Fruit fly (Drosophila melanogaster): ENCODE data around the gene CG11403.

The CG11403 gene

DNA sequence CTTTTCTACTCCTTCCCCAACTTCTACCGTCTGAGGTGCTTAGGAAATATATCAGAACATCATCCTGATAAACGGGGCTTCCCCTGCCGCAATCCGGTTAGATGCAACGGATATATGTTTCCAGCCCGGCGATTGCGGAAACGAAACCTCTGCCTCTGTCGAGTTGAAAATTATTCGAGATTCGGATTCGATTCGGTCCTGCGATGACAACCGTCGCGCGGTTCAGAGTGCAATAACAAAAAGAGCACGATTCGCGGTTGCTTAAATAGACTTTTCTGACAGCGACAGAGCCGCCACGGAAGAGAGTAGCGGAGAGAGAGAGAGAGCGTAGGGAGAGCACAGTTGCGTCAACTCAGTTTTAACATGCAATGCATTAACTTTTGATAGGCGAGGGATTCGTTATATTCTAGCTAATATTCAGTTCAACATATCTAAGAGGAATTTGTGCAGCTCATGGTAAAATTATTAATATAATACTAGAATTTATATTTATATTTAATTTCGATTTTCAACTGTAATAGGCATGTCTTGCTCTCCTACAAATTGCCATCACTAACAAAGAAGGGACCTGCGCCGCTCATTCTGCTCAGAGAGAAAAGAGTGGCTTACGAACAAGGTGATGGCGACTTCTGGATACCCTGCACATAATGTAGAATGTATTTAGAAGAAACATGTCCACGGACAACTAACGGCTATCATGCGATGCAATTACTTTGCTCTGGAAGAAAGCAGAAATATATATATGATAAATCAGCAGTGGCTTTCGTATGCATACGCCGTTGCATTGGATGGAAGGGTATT, 4.7 kb downstream of the CG11403 start (continued):
- TF ChIP-seq CG7745 (tag; optimal IDR thresholded peaks at IDR 0.05) (no peak), lola (GFP tag; optimal IDR thresholded peaks at IDR 0.05) (peak in 1 of 3 experiments; percentile 78), gt (GFP tag; IDR thresholded peaks at IDR 0.05) (peak; percentile 53; the same call in 1 of the 2 replicates), nmo (GFP tag; optimal IDR thresholded peaks at IDR 0.05) (peak; percentile 88), Nf-YB (GFP tag; optimal IDR thresholded peaks at IDR 0.05) (peak; percentile 58), CG4820 (GFP tag; optimal IDR thresholded peaks at IDR 0.05) (peak; percentile 60), Dek (tag; optimal IDR thresholded peaks at IDR 0.05) (peak; percentile 79), CG5245 (GFP tag; optimal IDR thresholded peaks at IDR 0.05) (peak; percentile 19), Chrac-16 (GFP tag; optimal IDR thresholded peaks at IDR 0.05) (peak; percentile 67), Hr78 (GFP tag; optimal IDR thresholded peaks at IDR 0.05) (peak in 1 of 2 experiments; percentile 24), CG18476 (GFP tag; optimal IDR thresholded peaks at IDR 0.05) (peak; percentile 80), disco-r (GFP tag; optimal IDR thresholded peaks at IDR 0.05) (peak; percentile 37), CG9727 (GFP tag; optimal IDR thresholded peaks at IDR 0.05) (peak; percentile 83), tio (GFP tag; optimal IDR thresholded peaks at IDR 0.05) (peak; percentile 51), Lim3 (GFP tag; IDR thresholded peaks at IDR 0.05) (no peak), da (GFP tag; optimal IDR thresholded peaks at IDR 0.05) (peak; percentile 69), Elba2 (GFP tag; optimal IDR thresholded peaks at IDR 0.05) (no peak), CG4617 (GFP tag; optimal IDR thresholded peaks at IDR 0.05; ENCODE audit: borderline replicate concordance) (no peak), lilli (GFP tag; optimal IDR thresholded peaks at IDR 0.05) (peak; percentile 82), crol (GFP tag; IDR thresholded peaks at IDR 0.05) (no peak), ro (GFP tag; IDR thresholded peaks at IDR 0.05) (peak; percentile 60; the same call in 1 of the 2 replicates), ewg (GFP tag; optimal IDR thresholded peaks at IDR 0.05) (peak; percentile 88), NK7.1 (GFP tag; optimal IDR thresholded peaks at IDR 0.05) (peak; percentile 59), emc (GFP tag; optimal IDR thresholded peaks at IDR 0.05) (peak; percentile 34), CG13894 (tag; optimal IDR thresholded peaks at IDR 0.05) (peak; percentile 55), CG17328 (GFP tag; IDR thresholded peaks at IDR 0.05) (peak; percentile 83), ssp (GFP tag; IDR thresholded peaks at IDR 0.05) (peak; percentile 74), Mad (GFP tag; optimal IDR thresholded peaks at IDR 0.05) (peak; percentile 76), CG1024 (GFP tag; IDR thresholded peaks at IDR 0.05) (peak; percentile 78; the same call in 1 of the 2 replicates), CG14860 (GFP tag; IDR thresholded peaks at IDR 0.05; ENCODE audit: partially characterized antibody) (no peak), CG4360 (GFP tag; IDR thresholded peaks at IDR 0.05) (peak; percentile 15; the same call in 1 of the 2 replicates), CG1603 (tag; optimal IDR thresholded peaks at IDR 0.05) (peak; percentile 92), CG43689 (GFP tag; IDR thresholded peaks at IDR 0.05) (peak; percentile 52; the same call in 1 of the 2 replicates), ATbp (GFP tag; optimal IDR thresholded peaks at IDR 0.05) (peak; percentile 79), peb (GFP tag; IDR thresholded peaks at IDR 0.05) (peak; percentile 73), CG31224 (GFP tag; IDR thresholded peaks at IDR 0.05) (peak; percentile 56; the same call in 1 of the 2 replicates), CG8765 (GFP tag; IDR thresholded peaks at IDR 0.05) (peak; percentile 77), Fer3 (tag; optimal IDR thresholded peaks at IDR 0.05) (peak; percentile 71), Max (GFP tag; optimal IDR thresholded peaks at IDR 0.05) (peak; percentile 45), crp (GFP tag; optimal IDR thresholded peaks at IDR 0.05) (peak in 1 of 2 experiments; percentile 38), YL-1 (GFP tag; optimal IDR thresholded peaks at IDR 0.05) (no peak), CG31441 (GFP tag; IDR thresholded peaks at IDR 0.05) (peak; percentile 88), CG10543 (GFP tag; optimal IDR thresholded peaks at IDR 0.05) (peak; percentile 55), unc-4 (GFP tag; IDR thresholded peaks at IDR 0.05; ENCODE audit: partially characterized antibody) (peak; percentile 47; the same call in 1 of the 2 replicates), her (GFP tag; optimal IDR thresholded peaks at IDR 0.05) (no peak), klu (GFP tag; IDR thresholded peaks at IDR 0.05) (peak; percentile 47; the same call in 1 of the 2 replicates), tll (GFP tag; optimal IDR thresholded peaks at IDR 0.05) (peak in 1 of 2 experiments; percentile 50)
